Fruit fly (Drosophila melanogaster) whole organism, pupa: ENCODE results near the gene Drs.

ENCODE experiments used
- CG10348 ChIP-seq: fragments of 200-800 bp; sonication (Bioruptor generic); IDR thresholded peaks from 2 replicates; pipeline ENCODE4 v1.3.6; 2022; ENCODE audit warnings: missing biosample characterization, missing genetic modification characterization
- CG12605 ChIP-seq: fragments of 200-800 bp; sonication (Bioruptor generic); IDR thresholded peaks from 2 replicates; pipeline ENCODE4 v1.3.6; 2022; ENCODE audit warnings: missing biosample characterization, missing genetic modification characterization
- CG13204 ChIP-seq: fragments of 200-800 bp; sonication (Bioruptor generic); optimal IDR thresholded peaks from 2 replicates; lab custom pipeline; 2018; ENCODE audit warnings: missing biosample characterization, mild to moderate bottlenecking, missing genetic modification characterization, moderate library complexity
- CG14655 ChIP-seq: fragments of 200-800 bp; sonication (Bioruptor generic); optimal IDR thresholded peaks from 3 replicates; lab custom pipeline; 2017; ENCODE audit warnings: mild to moderate bottlenecking, missing biosample characterization, missing genetic modification reagents, missing genetic modification characterization
- CG15710 ChIP-seq: fragments of 200-800 bp; sonication (Bioruptor generic); optimal IDR thresholded peaks from 2 replicates; lab custom pipeline; 2018; ENCODE audit warnings: missing biosample characterization, mild to moderate bottlenecking, missing genetic modification characterization, moderate library complexity
- CG17806 ChIP-seq: fragments of 200-800 bp; sonication (Bioruptor generic); optimal IDR thresholded peaks from 2 replicates; lab custom pipeline; 2018; ENCODE audit warnings: missing biosample characterization, mild to moderate bottlenecking, missing genetic modification characterization, moderate library complexity
- CG32121 ChIP-seq: fragments of 200-800 bp; sonication (Bioruptor generic); IDR thresholded peaks from 2 replicates; pipeline ENCODE4 v1.3.6; 2022; ENCODE audit warnings: missing biosample characterization, missing genetic modification characterization
- CG34367 ChIP-seq: fragments of 200-800 bp; sonication (Bioruptor generic); optimal IDR thresholded peaks from 2 replicates; lab custom pipeline; 2018; ENCODE audit warnings: missing biosample characterization, mild to moderate bottlenecking, missing genetic modification characterization
- CG4496 ChIP-seq: fragments of 200-800 bp; sonication (Bioruptor generic); IDR thresholded peaks from 3 replicates; pipeline ENCODE4 v1.3.6; 2022; ENCODE audit warnings: missing biosample characterization, missing genetic modification characterization
- CG8159 ChIP-seq: fragments of 200-800 bp; sonication (Bioruptor generic); optimal IDR thresholded peaks from 3 replicates; lab custom pipeline; 2018; ENCODE audit warnings: missing biosample characterization, mild to moderate bottlenecking, missing genetic modification characterization, moderate library complexity
- CG8301 ChIP-seq: fragments of 200-800 bp; sonication (Bioruptor generic); optimal IDR thresholded peaks from 2 replicates; lab custom pipeline; 2018; ENCODE audit warnings: missing biosample characterization, mild to moderate bottlenecking, missing genetic modification characterization
- CG9948 ChIP-seq: fragments of 200-800 bp; sonication (Bioruptor generic); optimal IDR thresholded peaks from 2 replicates; lab custom pipeline; 2018; ENCODE audit warnings: missing biosample characterization, mild to moderate bottlenecking, missing genetic modification characterization, moderate library complexity
- D1 ChIP-seq: fragments of 200-800 bp; sonication (Bioruptor generic); optimal IDR thresholded peaks from 2 replicates; lab custom pipeline; 2018; ENCODE audit warnings: missing biosample characterization, mild to moderate bottlenecking, missing genetic modification characterization, moderate library complexity
- EcR ChIP-seq: fragments of 200-800 bp; sonication (Bioruptor generic); optimal IDR thresholded peaks from 3 replicates; lab custom pipeline; 2019; ENCODE audit warnings: missing biosample characterization, missing genetic modification characterization, mild to moderate bottlenecking, moderate library complexity, missing genetic modification reagents
- Ets98B ChIP-seq: fragments of 200-800 bp; sonication (Bioruptor generic); IDR thresholded peaks from 2 replicates; pipeline ENCODE4 v1.3.6; 2022; ENCODE audit warnings: missing biosample characterization, missing genetic modification characterization
- Pif1A ChIP-seq: fragments of 200-800 bp; sonication (Bioruptor generic); optimal IDR thresholded peaks from 3 replicates; lab custom pipeline; 2016; ENCODE audit warnings: missing biosample characterization, missing genetic modification characterization
- Pif1B ChIP-seq: fragments of 200-800 bp; sonication (Bioruptor generic); optimal IDR thresholded peaks from 3 replicates; lab custom pipeline; 2016; ENCODE audit warnings: missing biosample characterization, missing genetic modification characterization
- Snoo ChIP-seq: fragments of 200-800 bp; sonication (Bioruptor generic); optimal IDR thresholded peaks from 3 replicates; lab custom pipeline; 2017; ENCODE audit warnings: missing biosample characterization, mild to moderate bottlenecking, missing genetic modification characterization, inconsistent platforms
- fd96Ca ChIP-seq: fragments of 200-800 bp; sonication (Bioruptor generic); IDR thresholded peaks from 3 replicates; pipeline ENCODE4 v1.3.6; 2022; ENCODE audit warnings: missing biosample characterization, missing genetic modification characterization
- gl ChIP-seq: fragments of 200-800 bp; sonication (Bioruptor generic); optimal IDR thresholded peaks from 2 replicates; lab custom pipeline; 2018; ENCODE audit warnings: missing biosample characterization, mild to moderate bottlenecking, missing genetic modification characterization
- rn ChIP-seq: fragments of 200-800 bp; sonication (Bioruptor generic); IDR thresholded peaks from 2 replicates; pipeline ENCODE4 v1.3.6; 2022; ENCODE audit warnings: missing biosample characterization, missing genetic modification characterization

Drs gene

DNA sequence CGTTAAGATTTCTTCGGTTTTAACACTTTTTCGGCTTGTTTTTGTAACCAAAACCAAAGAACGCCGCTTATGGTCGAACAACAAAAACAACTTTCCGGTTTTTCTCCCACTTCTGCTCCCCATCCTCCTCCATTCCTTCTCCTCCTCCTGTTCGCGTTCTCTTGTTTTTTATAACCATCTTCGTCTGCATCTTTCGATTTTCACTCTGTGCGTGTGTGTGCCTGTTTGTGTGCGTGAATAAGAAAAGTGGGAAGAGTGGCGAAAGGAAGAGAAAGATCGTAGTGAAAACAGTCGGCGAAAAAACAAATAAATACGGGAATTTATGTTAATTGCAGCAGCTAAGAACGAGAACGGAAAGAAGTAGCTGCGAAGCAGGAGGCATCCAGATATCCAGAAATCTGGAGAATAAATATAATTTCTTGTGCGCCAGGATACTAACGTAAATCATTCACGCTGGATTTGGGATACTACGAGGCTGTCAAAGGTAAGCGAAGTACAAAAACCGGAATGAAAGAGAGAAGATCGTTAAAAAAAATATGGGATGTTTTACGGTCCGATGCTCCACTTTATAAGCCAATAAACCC, 31.9 kb upstream of the Drs start:
- TF ChIP-seq CG8159 (tag; lab: Kevin White, UChicago) (no peak), EcR (GFP tag; lab: Kevin White, UChicago) (peak; percentile 17)

DNA sequence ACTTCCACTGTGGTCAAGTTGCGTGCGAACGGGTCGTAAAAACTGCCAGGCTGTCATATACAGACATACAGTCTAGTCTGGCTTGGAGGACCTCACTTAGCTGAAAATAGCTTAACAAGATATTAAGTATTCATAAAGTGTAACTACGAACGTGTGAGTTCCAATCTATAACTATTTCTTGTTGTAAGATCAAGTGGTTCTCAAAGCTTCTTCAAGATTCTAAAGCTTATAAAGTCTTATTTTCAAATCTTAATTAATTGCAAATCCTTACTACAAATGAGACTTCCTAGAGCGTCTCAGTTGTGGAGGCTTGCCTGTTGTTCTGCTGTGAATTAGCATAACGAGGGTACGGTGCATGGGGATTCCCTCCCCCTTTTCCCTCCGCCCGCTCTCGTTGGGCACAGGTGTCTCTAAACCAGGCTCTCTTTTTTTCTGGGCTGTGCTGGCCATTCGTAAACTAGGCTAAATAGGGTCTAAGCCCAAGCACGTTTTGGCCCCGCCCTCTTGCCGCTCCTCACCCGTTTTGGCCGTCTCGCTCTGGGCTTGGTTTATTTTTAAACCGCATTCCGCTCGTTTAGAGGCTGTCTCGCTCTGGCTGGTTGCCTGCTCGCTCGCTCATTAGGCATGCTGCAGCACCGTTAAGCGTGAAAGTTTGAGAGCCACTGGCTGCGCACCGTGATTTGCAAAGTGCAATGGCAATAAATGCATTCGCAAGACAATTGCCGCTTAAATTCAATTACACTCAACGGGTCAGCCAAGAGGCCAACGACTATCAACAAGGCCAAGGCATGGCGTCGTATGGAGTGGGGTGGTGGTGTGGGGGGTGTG, 31.1 kb upstream of the Drs start:
- TF ChIP-seq CG8301 (tag; lab: Kevin White, UChicago) (peak; percentile 27), Pif1B (no peak), CG10348 (GFP tag; lab: Robert Waterston, UW) (no peak), EcR (GFP tag; lab: Kevin White, UChicago) (peak; percentile 70), Pif1A (GFP tag; lab: Kevin White, UChicago) (no peak), fd96Ca (GFP tag; lab: Robert Waterston, UW) (no peak), gl (no peak), D1 (tag; lab: Kevin White, UChicago) (no peak), rn (GFP tag; lab: Robert Waterston, UW) (no peak), CG9948 (tag; lab: Kevin White, UChicago) (peak; percentile 55), CG8159 (tag; lab: Kevin White, UChicago) (peak; percentile 62), CG13204 (GFP tag; lab: Kevin White, UChicago) (peak; percentile 35), CG34367 (tag; lab: Kevin White, UChicago) (peak; percentile 31), CG15710 (tag; lab: Kevin White, UChicago) (peak; percentile 70), CG17806 (tag; lab: Kevin White, UChicago) (peak; percentile 43)

DNA sequence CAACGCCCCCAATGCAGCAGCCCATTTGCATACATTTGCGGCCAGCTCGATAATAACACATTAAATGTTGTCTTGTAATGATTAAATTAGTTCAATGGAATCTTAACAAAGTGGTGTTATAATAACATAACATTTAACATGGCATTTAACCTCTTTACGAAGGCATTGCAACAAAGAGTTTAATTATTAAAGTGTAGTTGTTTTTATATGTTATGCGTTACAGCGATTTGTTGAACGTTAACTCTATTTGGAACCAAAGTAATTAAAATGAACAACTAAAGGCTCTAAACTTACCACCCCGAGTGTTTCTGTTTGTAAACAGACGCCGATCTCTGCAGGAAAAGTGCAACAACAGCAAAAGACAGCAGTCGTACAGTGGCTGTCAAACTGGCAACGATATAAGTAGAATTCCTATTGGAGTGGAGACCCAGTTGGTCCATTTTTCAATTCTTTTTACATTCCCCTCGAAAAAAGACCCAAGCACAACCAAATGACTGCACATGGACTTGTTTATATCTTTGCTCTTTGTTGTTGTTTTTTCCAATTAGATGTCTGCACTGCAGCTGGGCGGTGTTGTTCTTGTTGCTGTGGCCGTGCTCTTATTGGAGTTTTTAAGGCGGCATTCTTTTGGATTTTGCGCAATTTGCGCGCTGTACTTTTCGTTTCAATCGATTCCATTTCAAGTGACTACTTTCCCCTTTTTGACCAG, 30.3 kb upstream of the Drs start:
- TF ChIP-seq rn (GFP tag; lab: Robert Waterston, UW) (no peak), Ets98B (GFP tag; lab: Robert Waterston, UW) (peak; percentile 47), CG4496 (GFP tag; lab: Robert Waterston, UW) (peak; percentile 33; the same call in 1 of the 3 replicates), CG10348 (GFP tag; lab: Robert Waterston, UW) (no peak), CG9948 (tag; lab: Kevin White, UChicago) (peak; percentile 63), CG14655 (GFP tag; lab: Kevin White, UChicago) (peak; percentile 89), CG34367 (tag; lab: Kevin White, UChicago) (peak; percentile 11), CG15710 (tag; lab: Kevin White, UChicago) (peak; percentile 65), Pif1B (peak; percentile 17), Pif1A (GFP tag; lab: Kevin White, UChicago) (peak; percentile 55), D1 (tag; lab: Kevin White, UChicago) (no peak), CG13204 (GFP tag; lab: Kevin White, UChicago) (no peak), CG12605 (GFP tag; lab: Robert Waterston, UW) (peak; percentile 66), Snoo (tag; lab: Kevin White, UChicago) (no peak), CG17806 (tag; lab: Kevin White, UChicago) (peak; percentile 78), gl (peak; percentile 53), CG32121 (peak; percentile 55), CG8159 (tag; lab: Kevin White, UChicago) (peak; percentile 83), CG8301 (tag; lab: Kevin White, UChicago) (peak; percentile 83), fd96Ca (GFP tag; lab: Robert Waterston, UW) (peak; percentile 39; the same call in 2 of the 3 replicates)

dm6 chr3L:3339695-3340226, 29.6 kb upstream of the Drs start:
- no peak for TF ChIP-seq gl
- no peak for TF ChIP-seq fd96Ca (GFP tag; lab: Robert Waterston, UW)
- no peak for TF ChIP-seq CG8301 (tag; lab: Kevin White, UChicago)
- no peak for TF ChIP-seq Pif1A (GFP tag; lab: Kevin White, UChicago)
- no peak for TF ChIP-seq Ets98B (GFP tag; lab: Robert Waterston, UW)
- no peak for TF ChIP-seq Snoo (tag; lab: Kevin White, UChicago)
- no peak for TF ChIP-seq Pif1B
- TF ChIP-seq CG14655 (GFP tag; lab: Kevin White, UChicago): no peak
- TF ChIP-seq CG32121: no peak
- no peak for TF ChIP-seq CG4496 (GFP tag; lab: Robert Waterston, UW)
- TF ChIP-seq CG10348 (GFP tag; lab: Robert Waterston, UW): no peak
- no peak for TF ChIP-seq CG8159 (tag; lab: Kevin White, UChicago)
- TF ChIP-seq D1 (tag; lab: Kevin White, UChicago): no peak
- no peak for TF ChIP-seq CG34367 (tag; lab: Kevin White, UChicago)
- TF ChIP-seq CG9948 (tag; lab: Kevin White, UChicago): no peak
- TF ChIP-seq CG17806 (tag; lab: Kevin White, UChicago): no peak
- no peak for TF ChIP-seq rn (GFP tag; lab: Robert Waterston, UW)
- no peak for TF ChIP-seq EcR (GFP tag; lab: Kevin White, UChicago)
- no peak for TF ChIP-seq CG12605 (GFP tag; lab: Robert Waterston, UW)
